Fruit fly (Drosophila melanogaster) Kc167 (cell line): ENCODE data around the gene Tlk.

Source experiments
- Sin3A ChIP-seq: fragments of >200 bp; optimal IDR thresholded peaks from 2 replicates; lab custom pipeline; 2018; ENCODE audit warnings: missing external identifiers
- h ChIP-seq: fragments of >200 bp; optimal IDR thresholded peaks from 3 replicates; lab custom pipeline; 2018; ENCODE audit warnings: missing external identifiers
- insv ChIP-seq: fragments of >200 bp; optimal IDR thresholded peaks from 3 replicates; lab custom pipeline; 2018; ENCODE audit warnings: missing external identifiers
- psq ChIP-seq: fragments of >200 bp; optimal IDR thresholded peaks from 2 replicates; lab custom pipeline; 2017; ENCODE audit warnings: missing external identifiers
- ttk ChIP-seq: sonication (Bioruptor generic); optimal IDR thresholded peaks from 2 replicates; lab custom pipeline; 2017; ENCODE audit warnings: missing external identifiers

dm6 chrX:3739165-3739888 is 19.5 kb downstream of the Tlk start:
- TF ChIP-seq ttk (lab: Kevin White, UChicago) (no peak), psq (no peak), h (lab: Kevin White, UChicago) (no peak), Sin3A (no peak), insv (no peak)
